Fruit fly (Drosophila melanogaster) whole organism, adult: ENCODE data around the gene CG13474.
A peak's percentile ranks its signal among the peaks of the same experiment; 100 is the strongest.

Experiments used
- CG11617 ChIP-seq: fragments of 200-800 bp; sonication (Bioruptor generic); optimal IDR thresholded peaks from 2 replicates; lab custom pipeline; 2017; ENCODE audit warnings: mild to moderate bottlenecking, missing biosample characterization, missing genetic modification reagents, missing genetic modification characterization
- CG12768 ChIP-seq: fragments of 200-800 bp; sonication (Bioruptor generic); optimal IDR thresholded peaks from 2 replicates; lab custom pipeline; 2017; ENCODE audit warnings: missing biosample characterization, missing genetic modification characterization, mild to moderate bottlenecking, moderate library complexity, missing genetic modification reagents
- CG14711 ChIP-seq: fragments of 200-800 bp; sonication (Bioruptor generic); optimal IDR thresholded peaks from 2 replicates; lab custom pipeline; 2018; ENCODE audit warnings: missing biosample characterization, mild to moderate bottlenecking, missing genetic modification characterization, moderate library complexity
- CG1620 ChIP-seq: fragments of 200-800 bp; sonication (Bioruptor generic); optimal IDR thresholded peaks from 2 replicates; lab custom pipeline; 2016; ENCODE audit warnings: missing biosample characterization, missing genetic modification characterization
- CG33017 ChIP-seq: fragments of 200-800 bp; sonication (Bioruptor generic); optimal IDR thresholded peaks from 2 replicates; lab custom pipeline; 2018; ENCODE audit warnings: missing biosample characterization, mild to moderate bottlenecking, missing genetic modification characterization, moderate library complexity
- CG5204 ChIP-seq: fragments of 200-800 bp; sonication (Bioruptor generic); optimal IDR thresholded peaks from 2 replicates; lab custom pipeline; 2016; ENCODE audit warnings: missing biosample characterization, missing genetic modification characterization
- CG7045 ChIP-seq: fragments of 200-800 bp; sonication (Bioruptor generic); optimal IDR thresholded peaks from 2 replicates; lab custom pipeline; 2017; ENCODE audit warnings: missing biosample characterization, mild to moderate bottlenecking, missing genetic modification characterization
- CG7101 ChIP-seq: fragments of 200-800 bp; sonication (Bioruptor generic); optimal IDR thresholded peaks from 2 replicates; lab custom pipeline; 2018; ENCODE audit warnings: missing biosample characterization, mild to moderate bottlenecking, missing genetic modification characterization, moderate library complexity
- Clk ChIP-seq: fragments of 200-800 bp; sonication (Bioruptor generic); optimal IDR thresholded peaks from 2 replicates; lab custom pipeline; 2017; ENCODE audit warnings: missing biosample characterization, missing genetic modification characterization
- Crg-1 ChIP-seq: fragments of 200-800 bp; sonication (Bioruptor generic); optimal IDR thresholded peaks from 2 replicates; lab custom pipeline; 2016; ENCODE audit warnings: missing biosample characterization, missing genetic modification characterization
- Hr96 ChIP-seq: fragments of 200-800 bp; sonication (Bioruptor generic); optimal IDR thresholded peaks from 2 replicates; lab custom pipeline; 2016; ENCODE audit warnings: missing biosample characterization, missing genetic modification characterization
- Mnt ChIP-seq: fragments of 200-800 bp; sonication (Bioruptor generic); optimal IDR thresholded peaks from 2 replicates; lab custom pipeline; 2016; ENCODE audit warnings: missing biosample characterization, mild to moderate bottlenecking, missing genetic modification characterization
- bab1 ChIP-seq: fragments of 200-800 bp; sonication (Bioruptor generic); optimal IDR thresholded peaks from 3 replicates; lab custom pipeline; 2019; ENCODE audit warnings: missing biosample characterization, mild to moderate bottlenecking, missing genetic modification characterization, moderate library complexity
- cic ChIP-seq: fragments of 200-800 bp; sonication (Bioruptor generic); optimal IDR thresholded peaks from 2 replicates; lab custom pipeline; 2017; ENCODE audit warnings: missing biosample characterization, mild to moderate bottlenecking, missing genetic modification characterization, moderate library complexity
- cnc ChIP-seq, 2 experiments: fragments of >200 bp; optimal IDR thresholded peaks; 2 replicates each; lab custom pipeline; 2017
- kay ChIP-seq: fragments of 200-800 bp; sonication (Bioruptor generic); peaks from one replicate; lab custom pipeline; 2016; ENCODE audit warnings: missing biosample characterization, missing genetic modification characterization, borderline replicate concordance
- ovo ChIP-seq: fragments of 200-800 bp; sonication (Bioruptor generic); optimal IDR thresholded peaks from 2 replicates; lab custom pipeline; 2016; ENCODE audit warnings: missing biosample characterization, missing genetic modification characterization
- pad ChIP-seq: fragments of 200-800 bp; sonication (Bioruptor generic); optimal IDR thresholded peaks from 3 replicates; lab custom pipeline; 2017; ENCODE audit warnings: missing biosample characterization, missing genetic modification characterization, mild to moderate bottlenecking, moderate library complexity, missing genetic modification reagents
- tj ChIP-seq: fragments of 200-800 bp; sonication (Bioruptor generic); optimal IDR thresholded peaks from 3 replicates; lab custom pipeline; 2017; ENCODE audit warnings: missing biosample characterization, mild to moderate bottlenecking, missing genetic modification characterization, moderate library complexity
- toe ChIP-seq: fragments of 200-800 bp; sonication (Bioruptor generic); optimal IDR thresholded peaks from 2 replicates; lab custom pipeline; 2016; ENCODE audit warnings: missing biosample characterization, missing genetic modification characterization

CG13474 gene

DNA sequence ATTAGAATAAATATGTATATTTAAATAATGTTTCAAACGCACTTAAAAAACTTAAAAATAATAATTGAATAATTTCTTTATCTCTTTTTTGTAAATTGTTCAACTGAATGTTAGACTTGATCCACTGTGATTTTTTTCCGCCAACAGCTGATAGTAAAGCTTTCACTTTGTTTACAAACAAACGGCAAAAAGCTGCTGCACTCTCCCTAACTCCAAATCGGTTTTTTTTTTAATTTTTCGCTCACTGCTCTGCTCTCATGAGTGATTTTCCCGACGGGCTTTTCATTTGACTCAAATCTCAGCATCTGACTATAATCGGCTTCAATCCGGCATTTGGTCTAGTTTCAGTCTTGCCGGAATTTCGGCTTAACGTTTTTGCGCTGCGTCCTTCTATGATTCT lies 15.4 kb downstream of the CG13474 start:
- TF ChIP-seq CG7101 (tag; lab: Kevin White, UChicago) (no peak), CG7045 (no peak), CG11617 (GFP tag; lab: Kevin White, UChicago) (no peak), ovo (GFP tag; lab: Kevin White, UChicago) (no peak), Crg-1 (GFP tag; lab: Kevin White, UChicago) (no peak), cnc (optimal IDR thresholded peaks at IDR 0.05; lab: Kevin White, UChicago) (no peak), kay (GFP tag; lab: Kevin White, UChicago) (peak; percentile 67)

DNA sequence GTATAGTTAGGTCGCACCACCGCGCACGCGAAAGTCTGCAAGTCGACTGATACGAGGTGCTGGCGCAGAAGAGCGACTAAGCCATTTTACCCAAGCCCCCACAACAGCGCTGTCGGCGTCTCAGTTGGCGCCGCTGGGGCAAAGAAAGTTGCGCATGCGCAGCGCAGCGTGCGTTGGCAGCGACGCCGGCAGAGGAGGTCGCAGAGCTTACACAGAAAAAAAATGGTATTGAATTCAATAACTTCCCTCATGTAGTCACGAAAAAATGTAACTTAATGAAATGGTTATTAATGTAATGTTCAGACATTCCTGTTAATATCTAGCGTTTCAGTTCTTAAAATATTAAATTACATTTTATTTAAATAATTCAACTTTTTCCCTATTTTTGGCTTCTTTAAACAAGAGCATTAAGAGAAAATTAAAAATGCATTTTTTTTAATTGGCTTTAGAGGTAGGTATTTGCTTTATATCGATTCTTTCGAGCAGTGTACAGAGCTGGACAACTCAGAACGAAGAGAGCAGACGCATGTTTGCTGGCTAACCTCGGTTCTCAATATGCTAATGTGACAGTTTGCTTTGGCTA lies 18.7 kb downstream of the CG13474 start, which contains the start of gene CG4914:
CG4914 (minus strand) TSS at position 51 of the 583 bp plus-strand sequence.
- TF ChIP-seq CG5204 (GFP tag; lab: Kevin White, UChicago), result no peak
- TF ChIP-seq pad (GFP tag; lab: Kevin White, UChicago), result no peak
- TF ChIP-seq CG7045, result no peak
- TF ChIP-seq CG7101 (tag; lab: Kevin White, UChicago), result no peak

DNA sequence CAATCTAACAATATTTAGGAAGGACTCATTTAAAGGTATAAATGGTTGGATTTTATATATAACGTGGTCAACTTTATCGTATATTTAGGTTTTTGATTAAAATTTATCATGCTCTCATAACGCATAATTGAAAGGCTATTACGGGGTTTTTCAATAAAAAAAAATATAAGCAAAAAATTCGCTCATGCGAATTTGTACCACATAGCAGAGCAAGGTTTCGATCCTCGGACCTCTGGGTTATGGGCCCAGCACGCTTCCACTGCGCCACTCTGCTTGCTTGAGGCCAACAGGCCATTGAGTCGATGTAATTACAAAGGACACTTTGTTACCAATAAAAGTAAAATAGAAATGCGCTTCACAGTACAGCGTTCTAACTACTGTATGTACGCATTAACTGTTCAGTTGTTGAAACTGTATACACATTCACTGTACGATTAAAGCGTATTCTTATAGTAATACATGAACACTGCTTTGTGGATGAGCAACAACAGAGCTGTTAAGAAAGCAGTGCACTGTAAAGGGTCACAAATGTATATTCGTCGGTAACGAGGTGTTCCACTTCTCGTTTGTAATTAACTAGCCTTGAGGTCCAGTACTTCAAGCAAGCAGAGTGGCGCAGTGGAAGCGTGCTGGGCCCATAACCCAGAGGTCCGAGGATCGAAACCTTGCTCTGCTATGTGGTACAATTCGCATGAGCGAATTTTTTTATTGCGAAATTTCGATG lies 23.0 kb downstream of the CG13474 start:
- peak; percentile 12 for TF ChIP-seq Crg-1 (GFP tag; lab: Kevin White, UChicago)
- TF ChIP-seq bab1 (GFP tag; lab: Kevin White, UChicago), result peak; percentile 64
- TF ChIP-seq CG5204 (GFP tag; lab: Kevin White, UChicago), result no peak
- peak; percentile 14 for TF ChIP-seq cic (GFP tag; lab: Kevin White, UChicago)

DNA sequence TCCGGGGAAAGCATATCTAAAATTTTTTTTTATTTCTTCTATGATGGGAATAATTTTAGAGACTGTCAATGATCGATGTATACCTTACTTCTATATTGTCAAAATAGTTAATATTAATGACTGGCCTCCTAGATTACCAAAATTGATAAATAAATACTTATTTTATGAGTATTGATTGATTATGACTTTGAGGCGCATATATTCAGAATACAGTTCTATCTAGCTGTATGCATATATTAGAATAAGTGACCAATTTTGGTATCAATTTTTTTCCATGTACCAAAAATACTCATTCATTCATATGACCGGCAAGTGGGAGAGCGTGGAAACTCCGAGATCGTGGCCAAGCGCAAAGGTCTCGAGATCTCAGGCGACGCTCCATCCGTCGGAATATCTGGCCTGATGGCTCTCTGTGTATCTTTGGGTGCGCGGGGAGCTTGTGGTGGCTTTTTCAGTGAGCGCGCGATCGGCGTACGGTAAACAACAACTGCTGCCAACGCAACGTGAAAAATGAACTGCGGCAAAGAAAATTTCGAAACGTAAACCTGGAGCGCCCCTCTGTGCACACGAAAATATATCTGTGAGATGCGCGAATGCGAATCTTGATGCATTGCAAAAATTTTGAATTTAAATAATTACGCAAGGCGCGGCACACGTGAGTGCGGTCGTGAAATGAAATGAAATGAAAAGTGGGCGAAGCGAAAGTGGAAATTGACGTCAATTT lies 24.4 kb downstream of the CG13474 start, which contains the start of the genes CG43121 and ome:
CG43121 (minus strand) TSS at position 51 of the 724 bp plus-strand sequence.
ome (plus strand) TSS at position 453 of the 724 bp plus-strand sequence.
- TF ChIP-seq tj (GFP tag; lab: Kevin White, UChicago) (peak; percentile 33), CG33017 (tag; lab: Kevin White, UChicago) (peak; percentile 15), CG14711 (tag; lab: Kevin White, UChicago) (peak; percentile 6), Crg-1 (GFP tag; lab: Kevin White, UChicago) (peak; percentile 78), ovo (GFP tag; lab: Kevin White, UChicago) (peak; percentile 61), cnc (optimal IDR thresholded peaks at IDR 0.05; lab: Kevin White, UChicago) (no peak), CG11617 (GFP tag; lab: Kevin White, UChicago) (peak; percentile 63), Mnt (GFP tag; lab: Kevin White, UChicago) (peak; percentile 67), pad (GFP tag; lab: Kevin White, UChicago) (peak; percentile 34), bab1 (GFP tag; lab: Kevin White, UChicago) (no peak), CG12768 (GFP tag; lab: Kevin White, UChicago) (peak; percentile 68), kay (GFP tag; lab: Kevin White, UChicago) (peak; percentile 71), toe (GFP tag; lab: Kevin White, UChicago) (peak; percentile 63), CG1620 (peak; percentile 56), CG7045 (peak; percentile 12), Hr96 (peak; percentile 27), cic (GFP tag; lab: Kevin White, UChicago) (peak; percentile 89), CG7101 (tag; lab: Kevin White, UChicago) (peak; percentile 54), Clk (peak; percentile 21), CG5204 (GFP tag; lab: Kevin White, UChicago) (peak; percentile 46)

DNA sequence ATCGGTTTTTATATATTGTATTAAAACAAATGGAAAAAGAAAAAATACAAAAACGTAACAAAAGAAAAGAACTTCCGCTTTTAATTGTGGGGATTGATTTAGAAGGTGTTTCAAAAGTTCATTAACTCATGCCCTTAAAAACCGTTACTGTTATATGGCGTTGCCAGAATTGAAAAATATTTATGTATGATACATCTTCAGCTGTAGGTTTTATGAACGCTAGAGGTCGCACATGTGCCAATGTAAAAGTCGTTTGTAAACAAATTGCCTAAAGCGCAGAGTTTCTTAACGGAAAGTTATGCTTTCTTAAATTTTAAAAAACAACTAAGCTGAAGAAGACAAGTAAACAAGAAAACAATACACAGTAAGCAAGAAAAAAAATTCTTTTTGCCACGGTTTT lies 25.4 kb downstream of the CG13474 start:
- TF ChIP-seq kay (GFP tag; lab: Kevin White, UChicago) (peak; percentile 41), cic (GFP tag; lab: Kevin White, UChicago) (no peak), tj (GFP tag; lab: Kevin White, UChicago) (no peak), CG7045 (no peak)

DNA sequence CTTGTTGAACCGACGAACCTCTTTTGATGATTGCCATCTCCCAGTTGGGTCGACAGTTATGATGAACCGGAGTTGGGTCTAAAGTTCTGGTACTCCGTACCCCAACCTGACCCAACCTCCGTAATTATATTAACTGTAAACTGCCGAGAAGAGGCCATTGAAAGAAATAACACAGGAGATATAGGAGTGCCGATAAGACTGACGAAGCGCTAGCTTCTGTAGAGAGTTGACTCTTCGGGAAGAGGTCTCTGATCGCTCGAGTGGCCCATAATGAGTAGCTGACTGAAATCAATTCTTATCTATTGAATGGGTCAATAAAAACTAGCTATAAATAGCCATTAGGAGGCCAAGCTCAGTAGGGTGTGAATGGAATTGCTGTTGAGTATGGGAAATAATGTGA lies 28.3 kb downstream of the CG13474 start:
- TF ChIP-seq toe (GFP tag; lab: Kevin White, UChicago) (no peak), bab1 (GFP tag; lab: Kevin White, UChicago) (no peak)
